Fruit fly (Drosophila melanogaster) whole organism, pupa: ENCODE results near the gene TrpA1.

Experiments used
- CG10348 ChIP-seq: fragments of 200-800 bp; sonication (Bioruptor generic); IDR thresholded peaks from 2 replicates; pipeline ENCODE4 v1.3.6; 2022; ENCODE audit warnings: missing biosample characterization, missing genetic modification characterization
- CG12605 ChIP-seq: fragments of 200-800 bp; sonication (Bioruptor generic); IDR thresholded peaks from 2 replicates; pipeline ENCODE4 v1.3.6; 2022; ENCODE audit warnings: missing biosample characterization, missing genetic modification characterization
- CG13204 ChIP-seq: fragments of 200-800 bp; sonication (Bioruptor generic); optimal IDR thresholded peaks from 2 replicates; lab custom pipeline; 2018; ENCODE audit warnings: missing biosample characterization, mild to moderate bottlenecking, missing genetic modification characterization, moderate library complexity
- CG14655 ChIP-seq: fragments of 200-800 bp; sonication (Bioruptor generic); optimal IDR thresholded peaks from 3 replicates; lab custom pipeline; 2017; ENCODE audit warnings: mild to moderate bottlenecking, missing biosample characterization, missing genetic modification reagents, missing genetic modification characterization
- CG15710 ChIP-seq: fragments of 200-800 bp; sonication (Bioruptor generic); optimal IDR thresholded peaks from 2 replicates; lab custom pipeline; 2018; ENCODE audit warnings: missing biosample characterization, mild to moderate bottlenecking, missing genetic modification characterization, moderate library complexity
- CG17806 ChIP-seq: fragments of 200-800 bp; sonication (Bioruptor generic); optimal IDR thresholded peaks from 2 replicates; lab custom pipeline; 2018; ENCODE audit warnings: missing biosample characterization, mild to moderate bottlenecking, missing genetic modification characterization, moderate library complexity
- CG32121 ChIP-seq: fragments of 200-800 bp; sonication (Bioruptor generic); IDR thresholded peaks from 2 replicates; pipeline ENCODE4 v1.3.6; 2022; ENCODE audit warnings: missing biosample characterization, missing genetic modification characterization
- CG34367 ChIP-seq: fragments of 200-800 bp; sonication (Bioruptor generic); optimal IDR thresholded peaks from 2 replicates; lab custom pipeline; 2018; ENCODE audit warnings: missing biosample characterization, mild to moderate bottlenecking, missing genetic modification characterization
- CG4496 ChIP-seq: fragments of 200-800 bp; sonication (Bioruptor generic); IDR thresholded peaks from 3 replicates; pipeline ENCODE4 v1.3.6; 2022; ENCODE audit warnings: missing biosample characterization, missing genetic modification characterization
- CG8159 ChIP-seq: fragments of 200-800 bp; sonication (Bioruptor generic); optimal IDR thresholded peaks from 3 replicates; lab custom pipeline; 2018; ENCODE audit warnings: missing biosample characterization, mild to moderate bottlenecking, missing genetic modification characterization, moderate library complexity
- CG8301 ChIP-seq: fragments of 200-800 bp; sonication (Bioruptor generic); optimal IDR thresholded peaks from 2 replicates; lab custom pipeline; 2018; ENCODE audit warnings: missing biosample characterization, mild to moderate bottlenecking, missing genetic modification characterization
- CG9948 ChIP-seq: fragments of 200-800 bp; sonication (Bioruptor generic); optimal IDR thresholded peaks from 2 replicates; lab custom pipeline; 2018; ENCODE audit warnings: missing biosample characterization, mild to moderate bottlenecking, missing genetic modification characterization, moderate library complexity
- D1 ChIP-seq: fragments of 200-800 bp; sonication (Bioruptor generic); optimal IDR thresholded peaks from 2 replicates; lab custom pipeline; 2018; ENCODE audit warnings: missing biosample characterization, mild to moderate bottlenecking, missing genetic modification characterization, moderate library complexity
- EcR ChIP-seq: fragments of 200-800 bp; sonication (Bioruptor generic); optimal IDR thresholded peaks from 3 replicates; lab custom pipeline; 2019; ENCODE audit warnings: missing biosample characterization, missing genetic modification characterization, mild to moderate bottlenecking, moderate library complexity, missing genetic modification reagents
- Ets98B ChIP-seq: fragments of 200-800 bp; sonication (Bioruptor generic); IDR thresholded peaks from 2 replicates; pipeline ENCODE4 v1.3.6; 2022; ENCODE audit warnings: missing biosample characterization, missing genetic modification characterization
- Pif1A ChIP-seq: fragments of 200-800 bp; sonication (Bioruptor generic); optimal IDR thresholded peaks from 3 replicates; lab custom pipeline; 2016; ENCODE audit warnings: missing biosample characterization, missing genetic modification characterization
- Pif1B ChIP-seq: fragments of 200-800 bp; sonication (Bioruptor generic); optimal IDR thresholded peaks from 3 replicates; lab custom pipeline; 2016; ENCODE audit warnings: missing biosample characterization, missing genetic modification characterization
- Snoo ChIP-seq: fragments of 200-800 bp; sonication (Bioruptor generic); optimal IDR thresholded peaks from 3 replicates; lab custom pipeline; 2017; ENCODE audit warnings: missing biosample characterization, mild to moderate bottlenecking, missing genetic modification characterization, inconsistent platforms
- fd96Ca ChIP-seq: fragments of 200-800 bp; sonication (Bioruptor generic); IDR thresholded peaks from 3 replicates; pipeline ENCODE4 v1.3.6; 2022; ENCODE audit warnings: missing biosample characterization, missing genetic modification characterization
- gl ChIP-seq: fragments of 200-800 bp; sonication (Bioruptor generic); optimal IDR thresholded peaks from 2 replicates; lab custom pipeline; 2018; ENCODE audit warnings: missing biosample characterization, mild to moderate bottlenecking, missing genetic modification characterization
- rn ChIP-seq: fragments of 200-800 bp; sonication (Bioruptor generic); IDR thresholded peaks from 2 replicates; pipeline ENCODE4 v1.3.6; 2022; ENCODE audit warnings: missing biosample characterization, missing genetic modification characterization

TrpA1 gene

DNA sequence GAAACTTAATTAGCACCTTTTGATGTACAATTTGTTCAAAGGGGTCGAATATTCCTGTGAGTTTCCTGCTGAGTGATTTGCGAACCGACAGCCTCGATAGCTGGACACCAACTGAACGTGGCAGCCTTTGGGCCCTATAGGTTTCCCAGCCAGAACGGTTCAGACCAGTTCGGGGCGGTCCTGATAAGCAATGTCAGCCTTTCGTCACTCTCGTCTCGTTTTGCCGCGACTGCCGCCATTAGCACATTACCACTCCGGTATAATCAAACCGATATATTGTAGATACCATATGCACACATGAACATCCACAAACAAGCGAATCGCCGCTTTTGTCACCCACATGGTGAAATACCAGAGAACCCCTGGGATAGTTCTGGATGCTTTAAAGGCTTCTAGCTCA is at the start of gene TrpA1:
TSS of gene TrpA1 (minus strand) at position 101 of the 400 bp plus-strand sequence.
- TF ChIP-seq D1 (tag; lab: Kevin White, UChicago) (no peak), CG17806 (tag; lab: Kevin White, UChicago) (no peak), CG34367 (tag; lab: Kevin White, UChicago) (no peak), CG9948 (tag; lab: Kevin White, UChicago) (no peak), Pif1B (GFP tag; lab: Kevin White, UChicago) (no peak), gl (tag; lab: Kevin White, UChicago) (no peak), Pif1A (GFP tag; lab: Kevin White, UChicago) (no peak)
- TF ChIP-seq, all 21 proteins: peak for 0

DNA sequence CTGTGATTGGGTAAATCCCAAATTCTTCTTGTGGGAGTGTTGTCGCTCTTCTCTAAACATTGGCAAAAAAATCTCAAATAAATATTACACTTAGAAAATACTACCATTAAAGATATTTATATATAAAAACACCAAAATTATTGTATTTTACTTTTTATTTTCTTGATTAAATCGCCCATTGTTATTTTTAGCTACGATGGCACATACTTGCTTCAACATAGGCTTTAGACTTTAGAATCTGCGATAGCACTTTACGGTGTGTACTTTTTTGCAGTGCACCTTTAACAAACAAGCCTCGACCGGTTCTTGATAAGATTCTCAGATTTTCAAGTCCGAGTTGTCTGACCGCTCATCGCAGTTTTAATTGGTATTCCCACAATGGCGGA is 49.6 kb upstream of the TrpA1 start, which contains the start of gene GNBP3:
TSS of gene GNBP3 (plus strand) at position 374 of the 386 bp plus-strand sequence.
- no peak for TF ChIP-seq D1 (tag; lab: Kevin White, UChicago)
- peak; percentile 84 for TF ChIP-seq CG13204 (GFP tag; lab: Kevin White, UChicago)
- TF ChIP-seq Snoo = peak; percentile 96
- no peak for TF ChIP-seq CG10348 (GFP tag; lab: Robert Waterston, UW)
- peak; percentile 95 for TF ChIP-seq CG14655
- peak; percentile 88 for TF ChIP-seq CG34367 (tag; lab: Kevin White, UChicago)
- peak; percentile 88 for TF ChIP-seq CG15710 (tag; lab: Kevin White, UChicago)
- peak; percentile 85 for TF ChIP-seq EcR
- TF ChIP-seq gl (tag; lab: Kevin White, UChicago) = peak; percentile 83
- TF ChIP-seq rn (GFP tag; lab: Robert Waterston, UW) = peak; percentile 42; the same call in 1 of the 2 replicates
- TF ChIP-seq CG17806 (tag; lab: Kevin White, UChicago) = peak; percentile 92
- peak; percentile 89 for TF ChIP-seq CG12605 (GFP tag; lab: Robert Waterston, UW)
- peak; percentile 90 for TF ChIP-seq Ets98B (GFP tag; lab: Robert Waterston, UW)
- TF ChIP-seq CG9948 (tag; lab: Kevin White, UChicago) = peak; percentile 88
- peak; percentile 93 for TF ChIP-seq CG8301 (tag; lab: Kevin White, UChicago)
- TF ChIP-seq Pif1A (GFP tag; lab: Kevin White, UChicago) = no peak
- peak; percentile 92 for TF ChIP-seq CG4496 (GFP tag; lab: Robert Waterston, UW)
- peak; percentile 91 for TF ChIP-seq fd96Ca (GFP tag; lab: Robert Waterston, UW)
- TF ChIP-seq Pif1B (GFP tag; lab: Kevin White, UChicago) = peak; percentile 97
- TF ChIP-seq CG32121 (GFP tag; lab: Robert Waterston, UW) = peak; percentile 20; the same call in 1 of the 2 replicates
- TF ChIP-seq CG8159 (tag; lab: Kevin White, UChicago) = peak; percentile 94

DNA sequence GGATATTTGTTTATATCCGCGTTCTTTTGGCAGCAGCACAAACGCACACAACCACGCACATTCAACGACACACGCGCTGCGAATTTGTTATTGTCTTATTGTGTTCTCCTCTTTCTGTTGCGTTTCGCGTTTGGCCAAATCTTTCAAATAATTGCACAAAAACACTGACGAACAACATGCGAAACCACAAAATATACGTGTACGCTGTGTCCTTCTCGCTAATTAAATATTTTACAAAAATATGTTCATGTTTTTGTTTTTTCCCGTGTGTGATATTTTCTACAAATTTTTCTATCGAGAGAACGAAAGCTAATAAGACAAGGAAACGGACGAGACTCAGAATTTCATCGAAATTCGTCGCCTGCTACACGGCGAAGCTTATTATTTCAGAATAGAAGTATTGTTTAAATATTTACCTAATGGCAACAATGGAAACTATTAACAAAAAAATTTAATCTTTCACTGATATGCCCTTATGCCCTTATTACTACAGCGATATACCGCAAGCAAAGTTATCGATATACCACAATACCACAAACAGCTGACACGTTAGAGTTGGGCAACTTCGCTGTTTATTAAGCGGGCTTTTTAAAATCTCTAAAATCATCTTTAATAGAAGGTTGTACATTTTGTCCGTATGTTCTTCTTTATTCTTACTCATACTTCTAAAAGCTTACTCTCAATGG is 49.1 kb upstream of the TrpA1 start, which contains the start of the genes CG43783 and orb2:
TSS of gene CG43783 (minus strand) at position 311 of the 686 bp plus-strand sequence.
TSS of gene orb2 (minus strand) at position 502 of the 686 bp plus-strand sequence.
- TF ChIP-seq Pif1B (GFP tag; lab: Kevin White, UChicago) (no peak), CG13204 (GFP tag; lab: Kevin White, UChicago) (no peak), Pif1A (GFP tag; lab: Kevin White, UChicago) (no peak), Ets98B (GFP tag; lab: Robert Waterston, UW) (no peak), CG8301 (tag; lab: Kevin White, UChicago) (no peak), CG9948 (tag; lab: Kevin White, UChicago) (no peak), fd96Ca (GFP tag; lab: Robert Waterston, UW) (no peak)

DNA sequence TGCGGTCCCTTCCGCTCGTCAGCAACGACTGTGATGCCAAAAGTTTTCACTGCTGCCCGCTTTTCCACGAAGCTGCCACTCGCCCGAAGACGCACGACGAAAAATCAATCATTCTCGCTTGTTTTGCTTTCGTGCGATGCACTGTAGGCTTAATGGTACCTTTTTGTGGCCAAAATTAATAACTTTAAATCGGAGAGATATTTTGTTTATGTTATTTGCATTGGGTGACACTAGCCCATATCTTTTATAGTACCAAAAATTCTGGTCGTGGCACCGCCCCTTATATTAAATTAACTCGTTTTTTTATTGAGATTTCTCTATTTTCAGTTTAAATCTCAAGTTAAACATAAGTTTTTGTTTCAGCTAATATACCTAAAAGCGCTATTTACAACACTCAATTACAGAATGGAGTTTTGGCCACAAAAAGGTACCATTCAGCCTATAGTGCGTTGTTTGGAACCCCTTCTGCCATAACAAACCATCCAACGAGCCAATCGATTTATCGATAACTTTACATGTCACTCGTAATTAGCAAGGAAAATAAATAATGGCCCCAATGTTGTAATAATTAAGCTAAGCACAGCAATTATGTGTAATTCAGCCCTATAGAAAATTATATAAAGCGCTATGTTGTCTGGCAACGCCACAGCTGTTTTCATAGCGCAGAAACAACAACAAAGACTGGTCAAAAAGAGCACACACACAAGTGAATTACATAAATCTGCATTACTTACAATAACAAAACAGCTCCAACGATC is 48.4 kb upstream of the TrpA1 start:
- TF ChIP-seq CG8159 (tag; lab: Kevin White, UChicago) = peak; percentile 72
- TF ChIP-seq fd96Ca (GFP tag; lab: Robert Waterston, UW) = peak; percentile 65
- TF ChIP-seq CG8301 (tag; lab: Kevin White, UChicago) = peak; percentile 83
- peak; percentile 38 for TF ChIP-seq CG15710 (tag; lab: Kevin White, UChicago)
- peak; percentile 45 for TF ChIP-seq Pif1B (GFP tag; lab: Kevin White, UChicago)
- no peak for TF ChIP-seq CG13204 (GFP tag; lab: Kevin White, UChicago)
- peak; percentile 21 for TF ChIP-seq gl (tag; lab: Kevin White, UChicago)
- peak; percentile 53 for TF ChIP-seq CG17806 (tag; lab: Kevin White, UChicago)
- TF ChIP-seq CG32121 (GFP tag; lab: Robert Waterston, UW) = no peak
- TF ChIP-seq CG9948 (tag; lab: Kevin White, UChicago) = peak; percentile 71
- TF ChIP-seq Ets98B (GFP tag; lab: Robert Waterston, UW) = peak; percentile 40
- TF ChIP-seq D1 (tag; lab: Kevin White, UChicago) = peak; percentile 70
- TF ChIP-seq Pif1A (GFP tag; lab: Kevin White, UChicago) = peak; percentile 54
- no peak for TF ChIP-seq CG10348 (GFP tag; lab: Robert Waterston, UW)
- peak; percentile 41 for TF ChIP-seq Snoo
- TF ChIP-seq CG12605 (GFP tag; lab: Robert Waterston, UW) = no peak
- peak; percentile 81 for TF ChIP-seq CG14655
- TF ChIP-seq CG34367 (tag; lab: Kevin White, UChicago) = peak; percentile 34
- no peak for TF ChIP-seq rn (GFP tag; lab: Robert Waterston, UW)
- TF ChIP-seq EcR = no peak
- TF ChIP-seq CG4496 (GFP tag; lab: Robert Waterston, UW) = peak; percentile 75
